Fruit fly (Drosophila melanogaster) whole organism, embryonic: ENCODE measurements around the gene Nf-YA.

Experiments
- Antp ChIP-seq: fragments of 200-800 bp; sonication (Bioruptor generic); optimal IDR thresholded peaks from 3 replicates; lab custom pipeline; 2016; ENCODE audit warnings: missing biosample characterization, missing genetic modification characterization
- Blimp-1 ChIP-seq: fragments of 200-800 bp; sonication (Bioruptor generic); optimal IDR thresholded peaks from 3 replicates; lab custom pipeline; 2018; ENCODE audit warnings: missing biosample characterization, missing genetic modification characterization, mild to moderate bottlenecking, moderate library complexity, missing genetic modification reagents
- CG10147 ChIP-seq: fragments of 200-800 bp; sonication (Bioruptor generic); optimal IDR thresholded peaks from 2 replicates; lab custom pipeline; 2019; ENCODE audit warnings: missing biosample characterization, mild to moderate bottlenecking, missing genetic modification characterization, moderate library complexity
- CG12391 ChIP-seq: fragments of 200-800 bp; sonication (Bioruptor generic); optimal IDR thresholded peaks from 3 replicates; lab custom pipeline; 2018; ENCODE audit warnings: missing biosample characterization, mild to moderate bottlenecking, missing genetic modification characterization, moderate library complexity
- CG14860 ChIP-seq: fragments of 200-800 bp; sonication (Bioruptor generic); IDR thresholded peaks from 3 replicates; pipeline ENCODE4 v1.3.6; 2022; ENCODE audit warnings: missing biosample characterization, missing genetic modification characterization; ENCODE audit not compliant: partially characterized antibody
- CG15269 ChIP-seq: fragments of 200-800 bp; sonication (Bioruptor generic); optimal IDR thresholded peaks from 2 replicates; lab custom pipeline; 2018; ENCODE audit warnings: missing biosample characterization, mild to moderate bottlenecking, missing genetic modification characterization, moderate library complexity
- CG15601 ChIP-seq: fragments of 200-800 bp; sonication (Bioruptor generic); optimal IDR thresholded peaks from 3 replicates; lab custom pipeline; 2019; ENCODE audit warnings: missing biosample characterization, mild to moderate bottlenecking, missing genetic modification characterization, moderate library complexity
- CG1602 ChIP-seq: fragments of 200-800 bp; sonication (Bioruptor generic); optimal IDR thresholded peaks from 3 replicates; lab custom pipeline; 2016; ENCODE audit warnings: missing biosample characterization, missing genetic modification characterization
- CG1792 ChIP-seq: fragments of 200-800 bp; sonication (Bioruptor generic); optimal IDR thresholded peaks from 2 replicates; lab custom pipeline; 2016; ENCODE audit warnings: missing biosample characterization, missing genetic modification characterization
- CG2202 ChIP-seq: fragments of 200-800 bp; sonication (Bioruptor generic); optimal IDR thresholded peaks from 2 replicates; lab custom pipeline; 2018; ENCODE audit warnings: missing biosample characterization, mild to moderate bottlenecking, missing genetic modification characterization
- CG2678 ChIP-seq: fragments of 200-800 bp; sonication (Bioruptor generic); optimal IDR thresholded peaks from 3 replicates; lab custom pipeline; 2019; ENCODE audit warnings: missing biosample characterization, mild to moderate bottlenecking, missing genetic modification characterization, moderate library complexity
- CG31441 ChIP-seq: fragments of 200-800 bp; sonication (Bioruptor generic); IDR thresholded peaks from 2 replicates; pipeline ENCODE4 v1.3.6; 2022; ENCODE audit warnings: missing biosample characterization, missing genetic modification characterization
- CG3281 ChIP-seq: fragments of 200-800 bp; sonication (Bioruptor generic); optimal IDR thresholded peaks from 3 replicates; lab custom pipeline; 2017; ENCODE audit warnings: missing biosample characterization, mild to moderate bottlenecking, missing genetic modification characterization
- CG4360 ChIP-seq: fragments of 200-800 bp; sonication (Bioruptor generic); IDR thresholded peaks from 2 replicates; pipeline ENCODE4 v1.3.6; 2022; ENCODE audit warnings: missing biosample characterization, missing genetic modification characterization
- CG4617 ChIP-seq: fragments of 200-800 bp; sonication (Bioruptor generic); optimal IDR thresholded peaks from 3 replicates; lab custom pipeline; 2016; ENCODE audit warnings: missing biosample characterization, missing genetic modification characterization, borderline replicate concordance
- CG9215 ChIP-seq: fragments of 200-800 bp; sonication (Bioruptor generic); IDR thresholded peaks from 2 replicates; pipeline ENCODE4 v1.3.6; 2022; ENCODE audit warnings: missing biosample characterization, missing genetic modification characterization
- CG9932 ChIP-seq: fragments of 200-800 bp; sonication (Bioruptor generic); IDR thresholded peaks from 2 replicates; pipeline ENCODE4 v1.3.6; 2022; ENCODE audit warnings: missing biosample characterization, missing genetic modification characterization
- D ChIP-seq, 2 experiments: fragments of 200-800 bp in 1 of 2; fragments of >200 bp in 1 of 2; sonication (Bioruptor generic) in 1 of 2; optimal IDR thresholded peaks; 2 replicates in 1 of 2; 3 replicates in 1 of 2; lab custom pipeline; 2017; ENCODE audit warnings: mild to moderate bottlenecking in 1 of 2, missing biosample characterization in 1 of 2, missing genetic modification characterization in 1 of 2, missing genetic modification reagents in 1 of 2
- E2f1 ChIP-seq: fragments of 200-800 bp; sonication (Bioruptor generic); IDR thresholded peaks from 2 replicates; pipeline ENCODE4 v1.3.6; 2022; ENCODE audit warnings: missing biosample characterization, missing genetic modification characterization
- Ets65A ChIP-seq: fragments of 200-800 bp; sonication (Bioruptor generic); peaks from one replicate; lab custom pipeline; 2016; ENCODE audit warnings: missing biosample characterization, missing genetic modification characterization
- Hsf ChIP-seq: fragments of 200-800 bp; sonication (Bioruptor generic); optimal IDR thresholded peaks from 3 replicates; lab custom pipeline; 2016; ENCODE audit warnings: missing biosample characterization, missing genetic modification characterization
- Lim3 ChIP-seq: fragments of 200-800 bp; sonication (Bioruptor generic); IDR thresholded peaks from 2 replicates; pipeline ENCODE4 v1.3.6; 2022; ENCODE audit warnings: missing biosample characterization, missing genetic modification characterization
- NK7.1 ChIP-seq: fragments of 200-800 bp; sonication (Bioruptor generic); optimal IDR thresholded peaks from 3 replicates; lab custom pipeline; 2016; ENCODE audit warnings: missing biosample characterization, missing genetic modification characterization
- Oli ChIP-seq: fragments of 200-800 bp; sonication (Bioruptor generic); optimal IDR thresholded peaks from 2 replicates; lab custom pipeline; 2018; ENCODE audit warnings: missing biosample characterization, mild to moderate bottlenecking, missing genetic modification characterization, moderate library complexity
- Optix ChIP-seq: fragments of 200-800 bp; sonication (Bioruptor generic); IDR thresholded peaks from 3 replicates; pipeline ENCODE4 v1.3.6; 2022; ENCODE audit warnings: missing biosample characterization, missing genetic modification characterization
- PHDP ChIP-seq: fragments of 200-800 bp; sonication (Bioruptor generic); optimal IDR thresholded peaks from 3 replicates; lab custom pipeline; 2018; ENCODE audit warnings: missing biosample characterization, mild to moderate bottlenecking, missing genetic modification characterization, moderate library complexity
- Scr ChIP-seq: fragments of 200-800 bp; sonication (Bioruptor generic); IDR thresholded peaks from 2 replicates; pipeline ENCODE4 v1.3.6; 2022; ENCODE audit warnings: missing biosample characterization, missing genetic modification characterization; ENCODE audit not compliant: partially characterized antibody
- Six4 ChIP-seq: fragments of 200-800 bp; sonication (Bioruptor generic); optimal IDR thresholded peaks from 2 replicates; lab custom pipeline; 2016; ENCODE audit warnings: missing biosample characterization, missing genetic modification characterization
- Taf1 ChIP-seq: fragments of 200-800 bp; sonication (Bioruptor generic); IDR thresholded peaks from 2 replicates; pipeline ENCODE4 v1.3.6; 2022; ENCODE audit warnings: missing biosample characterization, missing genetic modification characterization
- Xbp1 ChIP-seq: fragments of 200-800 bp; sonication (Bioruptor generic); optimal IDR thresholded peaks from 3 replicates; lab custom pipeline; 2016; ENCODE audit warnings: missing biosample characterization, mild to moderate bottlenecking, missing genetic modification characterization
- bcd ChIP-seq: fragments of 200-800 bp; sonication (Bioruptor generic); optimal IDR thresholded peaks from 2 replicates; lab custom pipeline; 2017; ENCODE audit warnings: missing biosample characterization, mild to moderate bottlenecking, missing genetic modification characterization
- bsh ChIP-seq, 2 experiments: fragments of 200-800 bp; sonication (Bioruptor generic); optimal IDR thresholded peaks; 2 replicates each; lab custom pipeline; 2017 to 2018; ENCODE audit warnings: mild to moderate bottlenecking in 2 of 2, missing biosample characterization in 2 of 2, missing genetic modification characterization in 2 of 2, moderate library complexity in 1 of 2
- chif ChIP-seq, 2 experiments: fragments of 200-800 bp; sonication (Bioruptor generic); optimal IDR thresholded peaks; 3 replicates each; lab custom pipeline; 2016; ENCODE audit warnings: missing biosample characterization in 2 of 2, missing genetic modification characterization in 2 of 2
- dmrt99B ChIP-seq: fragments of 200-800 bp; sonication (Bioruptor generic); optimal IDR thresholded peaks from 2 replicates; lab custom pipeline; 2018; ENCODE audit warnings: missing biosample characterization, mild to moderate bottlenecking, missing genetic modification characterization, moderate library complexity
- eve ChIP-seq, 2 experiments: fragments of >200 bp; optimal IDR thresholded peaks; 2 replicates each; lab custom pipeline; 2017; ENCODE audit warnings: missing biosample characterization in 2 of 2, missing genetic modification characterization in 2 of 2
- exex ChIP-seq: fragments of 200-800 bp; sonication (Bioruptor generic); optimal IDR thresholded peaks from 4 replicates; lab custom pipeline; 2018; ENCODE audit warnings: missing biosample characterization, mild to moderate bottlenecking, missing genetic modification characterization, moderate library complexity
- eyg ChIP-seq: fragments of 200-800 bp; sonication (Bioruptor generic); optimal IDR thresholded peaks from 3 replicates; lab custom pipeline; 2016; ENCODE audit warnings: missing biosample characterization, missing genetic modification characterization
- fd96Cb ChIP-seq: fragments of 200-800 bp; sonication (Bioruptor generic); optimal IDR thresholded peaks from 2 replicates; lab custom pipeline; 2018; ENCODE audit warnings: missing biosample characterization, mild to moderate bottlenecking, missing genetic modification characterization, moderate library complexity
- hb ChIP-seq: fragments of 200-800 bp; sonication (Bioruptor generic); IDR thresholded peaks from 3 replicates; pipeline ENCODE4 v1.3.6; 2022; ENCODE audit warnings: missing biosample characterization, missing genetic modification characterization; ENCODE audit not compliant: partially characterized antibody
- insv ChIP-seq, 2 experiments: fragments of 200-800 bp; sonication (Bioruptor generic); optimal IDR thresholded peaks; 3 replicates each; lab custom pipeline; 2016 to 2018; ENCODE audit warnings: missing biosample characterization in 2 of 2, missing genetic modification characterization in 2 of 2
- jigr1 ChIP-seq: fragments of 200-800 bp; sonication (Bioruptor generic); IDR thresholded peaks from 3 replicates; pipeline ENCODE4 v1.3.6; 2022; ENCODE audit warnings: missing biosample characterization, missing genetic modification characterization
- luna ChIP-seq: fragments of 200-800 bp; sonication (Bioruptor generic); optimal IDR thresholded peaks from 2 replicates; lab custom pipeline; 2016; ENCODE audit warnings: missing biosample characterization, missing genetic modification characterization
- nmo ChIP-seq: fragments of 200-800 bp; sonication (Bioruptor generic); optimal IDR thresholded peaks from 2 replicates; lab custom pipeline; 2018; ENCODE audit warnings: missing biosample characterization, mild to moderate bottlenecking, missing genetic modification characterization, moderate library complexity
- pum ChIP-seq: fragments of 200-800 bp; sonication (Bioruptor generic); optimal IDR thresholded peaks from 2 replicates; lab custom pipeline; 2016; ENCODE audit warnings: missing biosample characterization, missing genetic modification characterization
- sens ChIP-seq: fragments of 200-800 bp; sonication (Bioruptor generic); peaks from one replicate; lab custom pipeline; 2016; ENCODE audit warnings: missing biosample characterization, missing genetic modification characterization
- slp2 ChIP-seq: fragments of 200-800 bp; sonication (Bioruptor generic); optimal IDR thresholded peaks from 2 replicates; lab custom pipeline; 2016; ENCODE audit warnings: missing biosample characterization, missing genetic modification characterization
- stwl ChIP-seq: fragments of 200-800 bp; sonication (Bioruptor generic); optimal IDR thresholded peaks from 3 replicates; lab custom pipeline; 2018; ENCODE audit warnings: missing biosample characterization, mild to moderate bottlenecking, missing genetic modification characterization, moderate library complexity
- tin ChIP-seq: fragments of 200-800 bp; sonication (Bioruptor generic); optimal IDR thresholded peaks from 3 replicates; lab custom pipeline; 2016; ENCODE audit warnings: missing biosample characterization, missing genetic modification characterization
- zf30C ChIP-seq: fragments of 200-800 bp; sonication (Bioruptor generic); optimal IDR thresholded peaks from 3 replicates; lab custom pipeline; 2018; ENCODE audit warnings: missing biosample characterization, mild to moderate bottlenecking, missing genetic modification characterization

Nf-YA gene

DNA sequence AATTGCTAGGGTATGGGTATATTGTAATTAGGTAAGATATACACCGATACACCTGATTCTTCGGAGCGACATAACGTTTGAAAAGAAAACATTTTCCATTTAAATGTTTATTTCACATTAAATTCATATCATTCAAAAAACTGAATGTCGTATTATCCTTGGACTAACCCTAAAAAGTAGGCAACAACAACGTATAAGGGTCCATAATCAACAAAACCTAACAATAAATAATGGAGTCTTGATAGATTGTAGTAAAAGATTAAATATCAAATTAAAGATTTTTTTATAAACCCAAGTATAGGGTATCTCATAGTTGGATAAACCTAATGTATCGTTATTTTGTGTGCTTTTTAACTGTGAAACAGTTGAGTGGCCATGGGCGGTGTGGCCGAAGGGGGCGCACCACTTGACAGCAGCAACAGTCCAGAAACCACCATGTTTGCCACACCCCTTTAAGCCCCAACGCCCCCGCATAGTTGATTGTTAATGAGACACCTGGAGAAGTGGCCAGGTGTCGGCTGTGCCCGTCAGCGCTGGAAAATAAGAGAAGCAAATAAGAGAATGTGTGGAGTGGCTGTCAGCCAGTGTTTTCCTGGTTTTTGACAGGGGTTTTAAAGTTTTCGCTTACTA is 26.3 kb upstream of the Nf-YA start (continued):
- no peak for TF ChIP-seq CG9215
- no peak for TF ChIP-seq Six4 (GFP tag; lab: Kevin White, UChicago)
- TF ChIP-seq Taf1 (GFP tag; lab: Robert Waterston, UW) = no peak
- TF ChIP-seq Ets65A (GFP tag; lab: Kevin White, UChicago) = peak; percentile 80
- peak; percentile 12; the same call in 1 of the 2 replicates for TF ChIP-seq CG9932 (GFP tag; lab: Robert Waterston, UW)
- TF ChIP-seq Lim3 = no peak
- TF ChIP-seq CG10147 = no peak
- peak; percentile 31 for TF ChIP-seq Oli (tag; lab: Kevin White, UChicago)
- TF ChIP-seq pum (GFP tag; lab: Kevin White, UChicago) = peak; percentile 25
- no peak for TF ChIP-seq exex
- TF ChIP-seq CG31441 (GFP tag; lab: Robert Waterston, UW) = peak; percentile 63; the same call in 1 of the 2 replicates
- peak; percentile 26 for TF ChIP-seq Xbp1 (GFP tag; lab: Kevin White, UChicago)
- TF ChIP-seq D (optimal IDR thresholded peaks at IDR 0.05; lab: Kevin White, UChicago) = no peak
- TF ChIP-seq D (GFP tag; optimal IDR thresholded peaks at IDR 0.05; lab: Kevin White, UChicago) = peak; percentile 34
- peak; percentile 73 for TF ChIP-seq CG2678 (tag; lab: Kevin White, UChicago)
- TF ChIP-seq CG1792 (GFP tag; lab: Kevin White, UChicago) = no peak
- peak; percentile 82 for TF ChIP-seq sens (GFP tag; lab: Kevin White, UChicago)
- TF ChIP-seq insv (GFP tag; optimal IDR thresholded peaks at IDR 0.05; lab: Kevin White, UChicago) = no peak
- TF ChIP-seq zf30C (GFP tag; lab: Kevin White, UChicago) = no peak
- no peak for TF ChIP-seq CG4617
- TF ChIP-seq tin = no peak
- TF ChIP-seq CG14860 (GFP tag; lab: Robert Waterston, UW) = no peak
- TF ChIP-seq CG15269 = peak; percentile 30
- no peak for TF ChIP-seq eve (GFP tag; optimal IDR thresholded peaks at IDR 0.05; lab: Kevin White, UChicago)
- TF ChIP-seq E2f1 = no peak
- peak; percentile 26 for TF ChIP-seq Blimp-1 (GFP tag; lab: Kevin White, UChicago)
- TF ChIP-seq Scr (GFP tag; lab: Robert Waterston, UW) = no peak
- peak; percentile 35 for TF ChIP-seq CG12391
- TF ChIP-seq dmrt99B (tag; lab: Kevin White, UChicago) = peak; percentile 55
- no peak for TF ChIP-seq jigr1 (GFP tag; lab: Robert Waterston, UW)
- TF ChIP-seq hb (GFP tag; lab: Robert Waterston, UW) = 0 out of 3 replicates have a peak, but pooled peaks have one; percentile 33
- no peak for TF ChIP-seq slp2 (GFP tag; lab: Kevin White, UChicago)
- no peak for TF ChIP-seq luna (GFP tag; lab: Kevin White, UChicago)
- TF ChIP-seq NK7.1 = no peak
- peak; percentile 37 for TF ChIP-seq Hsf (GFP tag; lab: Kevin White, UChicago)
- TF ChIP-seq nmo (GFP tag; lab: Kevin White, UChicago) = peak; percentile 38
- TF ChIP-seq CG3281 (GFP tag; lab: Kevin White, UChicago) = peak; percentile 51
- peak in 1 of 2 experiments; percentile 9 for TF ChIP-seq chif (GFP tag; optimal IDR thresholded peaks at IDR 0.05; lab: Kevin White, UChicago)
- peak; percentile 33 for TF ChIP-seq fd96Cb
- peak in 1 of 2 experiments; percentile 32 for TF ChIP-seq bsh (GFP tag; optimal IDR thresholded peaks at IDR 0.05; lab: Kevin White, UChicago)
- TF ChIP-seq stwl (tag; lab: Kevin White, UChicago) = no peak
- no peak for TF ChIP-seq Antp (GFP tag; lab: Kevin White, UChicago)
- TF ChIP-seq eyg (GFP tag; lab: Kevin White, UChicago) = no peak
- TF ChIP-seq CG1602 (GFP tag; lab: Kevin White, UChicago) = no peak
- TF ChIP-seq PHDP (tag; lab: Kevin White, UChicago) = peak; percentile 30
- TF ChIP-seq CG15601 (tag; lab: Kevin White, UChicago) = no peak
- TF ChIP-seq CG4360 (GFP tag; lab: Robert Waterston, UW) = no peak
- no peak for TF ChIP-seq Optix
- peak; percentile 21 for TF ChIP-seq bcd
- TF ChIP-seq CG2202 (tag; lab: Kevin White, UChicago) = no peak
